Fruit fly (Drosophila melanogaster) whole organism, wandering third instar larva: Measurements from ENCODE around the gene Bicra.

Experiments
- CG9705 ChIP-seq: fragments of 200-800 bp; sonication (Bioruptor generic); optimal IDR thresholded peaks from 2 replicates; lab custom pipeline; 2018; ENCODE audit warnings: missing biosample characterization, mild to moderate bottlenecking, missing genetic modification characterization
- Dif ChIP-seq: fragments of 200-275, 200-300 bp; sonication (Bioruptor generic); optimal IDR thresholded peaks from 2 replicates; lab custom pipeline; 2018; ENCODE audit warnings: missing biosample characterization, missing genetic modification characterization; ENCODE audit not compliant: partially characterized antibody
- GATAd ChIP-seq: sonication (Bioruptor generic); optimal IDR thresholded peaks from 2 replicates; lab custom pipeline; 2016; ENCODE audit warnings: missing biosample characterization, missing genetic modification characterization
- HLH106 ChIP-seq: fragments of 200-800 bp; optimal IDR thresholded peaks from 3 replicates; lab custom pipeline; 2019; ENCODE audit warnings: missing biosample characterization, mild to moderate bottlenecking, missing genetic modification characterization, moderate library complexity
- Hnf4 ChIP-seq: fragments of 200-800 bp; sonication (Bioruptor generic); optimal IDR thresholded peaks from 2 replicates; lab custom pipeline; 2016; ENCODE audit warnings: missing biosample characterization, mild to moderate bottlenecking, missing genetic modification characterization
- Hr78 ChIP-seq: fragments of >200 bp; optimal IDR thresholded peaks from 2 replicates; lab custom pipeline; 2017; ENCODE audit warnings: missing biosample characterization, missing genetic modification characterization
- Hr83 ChIP-seq: fragments of 200-300 bp; sonication (Bioruptor generic); optimal IDR thresholded peaks from 2 replicates; lab custom pipeline; 2016; ENCODE audit warnings: missing biosample characterization, mild to moderate bottlenecking, missing genetic modification characterization, moderate library complexity; ENCODE audit not compliant: poor library complexity, severe bottlenecking
- Jra ChIP-seq: sonication (Bioruptor generic); optimal IDR thresholded peaks from 2 replicates; lab custom pipeline; 2016; ENCODE audit warnings: missing biosample characterization, missing genetic modification characterization
- Mio ChIP-seq: sonication (Bioruptor generic); optimal IDR thresholded peaks from 2 replicates; lab custom pipeline; 2016; ENCODE audit warnings: missing biosample characterization, missing genetic modification characterization
- Myc ChIP-seq: fragments of >200 bp; optimal IDR thresholded peaks from 2 replicates; lab custom pipeline; 2017
- N ChIP-seq: fragments of >200 bp; optimal IDR thresholded peaks from 2 replicates; lab custom pipeline; 2018; ENCODE audit warnings: missing biosample characterization, missing external identifiers, missing genetic modification characterization
- OdsH ChIP-seq: fragments of 200-800 bp; sonication (Bioruptor generic); optimal IDR thresholded peaks from 2 replicates; lab custom pipeline; 2016; ENCODE audit warnings: missing biosample characterization, mild to moderate bottlenecking, missing genetic modification characterization
- Rel ChIP-seq, 2 experiments: fragments of 200-800 bp; sonication (Bioruptor generic) in 1 of 2; optimal IDR thresholded peaks; 2 replicates in 1 of 2; 3 replicates in 1 of 2; lab custom pipeline; 2016 to 2019; ENCODE audit warnings: mild to moderate bottlenecking in 2 of 2, missing biosample characterization in 2 of 2, missing genetic modification characterization in 2 of 2, moderate library complexity in 1 of 2
- Sp1 ChIP-seq: fragments of 200-800 bp; sonication (Bioruptor generic); optimal IDR thresholded peaks from 3 replicates; lab custom pipeline; 2019; ENCODE audit warnings: missing biosample characterization, mild to moderate bottlenecking, missing genetic modification characterization, moderate library complexity
- Vsx2 ChIP-seq: fragments of 200-300, 225-300 bp; sonication (Bioruptor generic); optimal IDR thresholded peaks from 2 replicates; lab custom pipeline; 2018; ENCODE audit warnings: missing biosample characterization, missing genetic modification characterization; ENCODE audit not compliant: partially characterized antibody
- br ChIP-seq: fragments of 200-800 bp; sonication (Bioruptor generic); optimal IDR thresholded peaks from 2 replicates; lab custom pipeline; 2016; ENCODE audit warnings: missing biosample characterization, missing genetic modification characterization
- brk ChIP-seq: fragments of 200-800 bp; sonication (Bioruptor generic); optimal IDR thresholded peaks from 2 replicates; lab custom pipeline; 2016; ENCODE audit warnings: missing biosample characterization, mild to moderate bottlenecking, missing genetic modification characterization
- dl ChIP-seq, 2 experiments: fragments of 175-275, 200-275 bp in 1 of 2; fragments of 200-275 bp in 1 of 2; sonication (Bioruptor generic); optimal IDR thresholded peaks; lab custom pipeline; 2018; ENCODE audit warnings: mild to moderate bottlenecking in 2 of 2, missing biosample characterization in 2 of 2, missing genetic modification characterization in 2 of 2, moderate library complexity in 2 of 2; ENCODE audit not compliant: partially characterized antibody in 2 of 2, insufficient read depth in 1 of 2
- dmrt93B ChIP-seq: fragments of 200-800 bp; sonication (Bioruptor generic); optimal IDR thresholded peaks from 2 replicates; lab custom pipeline; 2018; ENCODE audit warnings: missing biosample characterization, mild to moderate bottlenecking, missing genetic modification characterization
- dsf ChIP-seq: sonication (Bioruptor generic); optimal IDR thresholded peaks from 2 replicates; lab custom pipeline; 2016; ENCODE audit warnings: missing biosample characterization, missing genetic modification characterization, borderline replicate concordance
- ey ChIP-seq: fragments of 200-800 bp; sonication (Bioruptor generic); optimal IDR thresholded peaks from 2 replicates; lab custom pipeline; 2016; ENCODE audit warnings: missing biosample characterization, missing genetic modification characterization
- h ChIP-seq: fragments of 200-800 bp; sonication (Bioruptor generic); optimal IDR thresholded peaks from 3 replicates; lab custom pipeline; 2016; ENCODE audit warnings: missing biosample characterization, mild to moderate bottlenecking, missing genetic modification characterization
- jim ChIP-seq: fragments of 175-275, 200-325 bp; sonication (Bioruptor generic); optimal IDR thresholded peaks from 2 replicates; lab custom pipeline; 2016; ENCODE audit warnings: missing biosample characterization, mild to moderate bottlenecking, missing genetic modification characterization
- lola ChIP-seq: fragments of >200 bp; optimal IDR thresholded peaks from 2 replicates; lab custom pipeline; 2017; ENCODE audit warnings: missing biosample characterization, missing genetic modification characterization
- psq ChIP-seq: fragments of 200-800 bp; sonication (Bioruptor generic); optimal IDR thresholded peaks from 3 replicates; lab custom pipeline; 2017; ENCODE audit warnings: missing biosample characterization, mild to moderate bottlenecking, missing genetic modification characterization, moderate library complexity
- rgr ChIP-seq: fragments of 200-800 bp; sonication (Bioruptor generic); optimal IDR thresholded peaks from 3 replicates; lab custom pipeline; 2016; ENCODE audit warnings: missing biosample characterization, mild to moderate bottlenecking, missing genetic modification characterization
- sage ChIP-seq: fragments of 200-800 bp; sonication (Bioruptor generic); optimal IDR thresholded peaks from 2 replicates; lab custom pipeline; 2016; ENCODE audit warnings: missing biosample characterization, mild to moderate bottlenecking, missing genetic modification characterization
- sv ChIP-seq: fragments of 200-800 bp; sonication (Bioruptor generic); optimal IDR thresholded peaks from 3 replicates; lab custom pipeline; 2016; ENCODE audit warnings: missing biosample characterization, missing genetic modification characterization
- tai ChIP-seq: sonication (Bioruptor generic); optimal IDR thresholded peaks from 2 replicates; lab custom pipeline; 2016; ENCODE audit warnings: missing biosample characterization, missing genetic modification characterization
- usp ChIP-seq: fragments of >200 bp; optimal IDR thresholded peaks from 2 replicates; lab custom pipeline; 2017; ENCODE audit warnings: missing biosample characterization, missing genetic modification characterization
- woc ChIP-seq: sonication (Bioruptor generic); optimal IDR thresholded peaks from 2 replicates; lab custom pipeline; 2016; ENCODE audit warnings: missing biosample characterization, mild to moderate bottlenecking, missing genetic modification characterization

Bicra gene

dm6 chr3R:29040526-29041195 lies 22.2 kb upstream of the Bicra start:
- no peak for TF ChIP-seq CG9705
- no peak for TF ChIP-seq Dif (GFP tag; lab: Kevin White, UChicago)
- no peak for TF ChIP-seq rgr (GFP tag; lab: Kevin White, UChicago)
- TF ChIP-seq Vsx2 (GFP tag; lab: Kevin White, UChicago) = no peak
- TF ChIP-seq HLH106 (tag; lab: Kevin White, UChicago) = no peak
- no peak for TF ChIP-seq Mio
- peak; percentile 34 for TF ChIP-seq psq (GFP tag; lab: Kevin White, UChicago)
- no peak for TF ChIP-seq h
- peak; percentile 13 for TF ChIP-seq OdsH (GFP tag; lab: Kevin White, UChicago)
- TF ChIP-seq Hr83 (GFP tag; lab: Kevin White, UChicago) = no peak
- TF ChIP-seq Hr78 (GFP tag; lab: Kevin White, UChicago) = no peak
- no peak for TF ChIP-seq Rel (GFP tag; optimal IDR thresholded peaks at IDR 0.05; lab: Kevin White, UChicago)
- TF ChIP-seq Rel (tag; optimal IDR thresholded peaks at IDR 0.05; lab: Kevin White, UChicago) = no peak
- no peak for TF ChIP-seq dsf
- no peak for TF ChIP-seq ey (GFP tag; lab: Kevin White, UChicago)
- TF ChIP-seq sv (GFP tag; lab: Kevin White, UChicago) = peak; percentile 41
- TF ChIP-seq br (GFP tag; lab: Kevin White, UChicago) = no peak
- TF ChIP-seq dl (GFP tag; optimal IDR thresholded peaks at IDR 0.05; lab: Kevin White, UChicago; ENCODE audit: insufficient read depth in 1 of 2, partially characterized antibody in 2 of 2) = no peak
- TF ChIP-seq sage = no peak
- no peak for TF ChIP-seq N
- TF ChIP-seq Myc (lab: Kevin White, UChicago) = no peak
- TF ChIP-seq Sp1 (GFP tag; lab: Kevin White, UChicago) = no peak
- TF ChIP-seq GATAd (GFP tag; lab: Kevin White, UChicago) = no peak
- TF ChIP-seq, all 38 proteins: peak for 3

dm6 chr3R:29049055-29049722 lies 13.7 kb upstream of the Bicra start, which contains the start of gene CG11837:
TSS of gene CG11837 (plus strand) at chr3R:29049493.
- TF ChIP-seq Hnf4 (GFP tag; lab: Kevin White, UChicago) (no peak), sage (peak; percentile 36), Dif (GFP tag; lab: Kevin White, UChicago) (no peak), brk (GFP tag; lab: Kevin White, UChicago) (no peak), woc (GFP tag; lab: Kevin White, UChicago) (no peak), Rel (GFP tag; optimal IDR thresholded peaks at IDR 0.05; lab: Kevin White, UChicago) (no peak), Rel (tag; optimal IDR thresholded peaks at IDR 0.05; lab: Kevin White, UChicago) (no peak), h (no peak)

dm6 chr3R:29050756-29051155 lies 12.1 kb upstream of the Bicra start, which contains the start of gene CG11841:
TSS of gene CG11841 (plus strand) at chr3R:29051056.
- TF ChIP-seq OdsH (GFP tag; lab: Kevin White, UChicago) (no peak), usp (GFP tag; lab: Kevin White, UChicago) (no peak), dmrt93B (GFP tag; lab: Kevin White, UChicago) (no peak), Jra (GFP tag; lab: Kevin White, UChicago) (no peak), HLH106 (tag; lab: Kevin White, UChicago) (no peak), sage (no peak), h (no peak), Vsx2 (GFP tag; lab: Kevin White, UChicago) (no peak), tai (GFP tag; lab: Kevin White, UChicago) (no peak), lola (GFP tag; lab: Kevin White, UChicago) (no peak), Hr83 (GFP tag; lab: Kevin White, UChicago) (no peak), CG9705 (no peak)

dm6 chr3R:29052380-29052779 lies 10.5 kb upstream of the Bicra start, which contains the start of gene CG11842:
TSS of gene CG11842 (plus strand) at chr3R:29052680.
- TF ChIP-seq Vsx2 (GFP tag; lab: Kevin White, UChicago) (no peak), jim (GFP tag; lab: Kevin White, UChicago) (no peak), Hnf4 (GFP tag; lab: Kevin White, UChicago) (no peak)
